Fruit fly (Drosophila melanogaster): Measurements from ENCODE around the gene Coq4.
A peak's percentile ranks its signal among the peaks of the same experiment; 100 is the strongest.

The Coq4 gene

dm6 chr3L:17474711-17475451 is 41.5 kb upstream of the Coq4 start, which contains the start of the genes UQCR-Q and CG46525 (continued):
- peak; percentile 78 for TF ChIP-seq Hmr (GFP tag; optimal IDR thresholded peaks at IDR 0.05)
- TF ChIP-seq pita (GFP tag; optimal IDR thresholded peaks at IDR 0.05), result peak; percentile 96
- TF ChIP-seq HLH54F (GFP tag; optimal IDR thresholded peaks at IDR 0.05), result peak; percentile 0
- TF ChIP-seq CG10543 (GFP tag; optimal IDR thresholded peaks at IDR 0.05), result no peak
- no peak for TF ChIP-seq Doc3 (GFP tag; IDR thresholded peaks at IDR 0.05; ENCODE audit: partially characterized antibody)
- TF ChIP-seq btn (GFP tag; optimal IDR thresholded peaks at IDR 0.05), result no peak
- TF ChIP-seq slbo (GFP tag; IDR thresholded peaks at IDR 0.05), result no peak
- peak; percentile 86 for TF ChIP-seq E2f2 (GFP tag; IDR thresholded peaks at IDR 0.05)
- no peak for TF ChIP-seq MTF-1 (GFP tag; optimal IDR thresholded peaks at IDR 0.05; ENCODE audit: borderline replicate concordance)
- no peak for TF ChIP-seq CG16863 (GFP tag; optimal IDR thresholded peaks at IDR 0.05)
- no peak for TF ChIP-seq psq (GFP tag; optimal IDR thresholded peaks at IDR 0.05)
- no peak for TF ChIP-seq pum (GFP tag; optimal IDR thresholded peaks at IDR 0.05)
- TF ChIP-seq cwo (GFP tag; optimal IDR thresholded peaks at IDR 0.05), result no peak
- no peak for TF ChIP-seq fd3F (GFP tag; optimal IDR thresholded peaks at IDR 0.05)
- TF ChIP-seq rib (GFP tag; IDR thresholded peaks at IDR 0.05), result no peak
- peak; percentile 81 for TF ChIP-seq Med (GFP tag)
- no peak for TF ChIP-seq CG13296 (GFP tag; optimal IDR thresholded peaks at IDR 0.05)
- TF ChIP-seq CG6765 (GFP tag; optimal IDR thresholded peaks at IDR 0.05), result no peak
- no peak for TF ChIP-seq Awh (GFP tag; IDR thresholded peaks at IDR 0.05)
- TF ChIP-seq CG15514 (GFP tag; optimal IDR thresholded peaks at IDR 0.05), result peak; percentile 74
- TF ChIP-seq ap (GFP tag; IDR thresholded peaks at IDR 0.05), result no peak
- no peak for TF ChIP-seq HLHmδ (GFP tag; optimal IDR thresholded peaks at IDR 0.05)
- no peak for TF ChIP-seq Gug (GFP tag; IDR thresholded peaks at IDR 0.05)
- TF ChIP-seq Sry-δ (GFP tag; optimal IDR thresholded peaks at IDR 0.05), result peak; percentile 47
- no peak for TF ChIP-seq TFAM (GFP tag; optimal IDR thresholded peaks at IDR 0.05)
- TF ChIP-seq pan (optimal IDR thresholded peaks at IDR 0.05), result no peak
- TF ChIP-seq pan (GFP tag; optimal IDR thresholded peaks at IDR 0.05 in 1 of 2, IDR thresholded peaks at IDR 0.05 in 1 of 2), result no peak
- TF ChIP-seq CG15073 (GFP tag; optimal IDR thresholded peaks at IDR 0.05), result no peak
- TF ChIP-seq CG7271 (tag; optimal IDR thresholded peaks at IDR 0.05), result no peak
- no peak for TF ChIP-seq CG14014 (GFP tag; IDR thresholded peaks at IDR 0.05)
- TF ChIP-seq lmd (GFP tag; IDR thresholded peaks at IDR 0.05), result no peak
- TF ChIP-seq Dad (GFP tag; optimal IDR thresholded peaks at IDR 0.05), result no peak
- peak; percentile 53 for TF ChIP-seq Ets65A (GFP tag)
- TF ChIP-seq CG17912 (GFP tag; optimal IDR thresholded peaks at IDR 0.05), result peak; percentile 70
- TF ChIP-seq CG9797 (GFP tag; optimal IDR thresholded peaks at IDR 0.05), result peak; percentile 93
- peak; percentile 44 for TF ChIP-seq MBD-R2 (GFP tag; IDR thresholded peaks at IDR 0.05)
- no peak for TF ChIP-seq NC2α (GFP tag; optimal IDR thresholded peaks at IDR 0.05)
- no peak for TF ChIP-seq pros (GFP tag; optimal IDR thresholded peaks at IDR 0.05)
- TF ChIP-seq twi (tag; optimal IDR thresholded peaks at IDR 0.05), result no peak
- no peak for TF ChIP-seq Rx (GFP tag; IDR thresholded peaks at IDR 0.05)
- peak; percentile 47 for TF ChIP-seq CG17829 (tag; optimal IDR thresholded peaks at IDR 0.05)
- peak; percentile 88 for TF ChIP-seq MESR4 (GFP tag; optimal IDR thresholded peaks at IDR 0.05)
- no peak for TF ChIP-seq yki (optimal IDR thresholded peaks at IDR 0.05)
- no peak for TF ChIP-seq crc (GFP tag; optimal IDR thresholded peaks at IDR 0.05)
- no peak for TF ChIP-seq gce (GFP tag; IDR thresholded peaks at IDR 0.05)
- 0 out of 2 replicates have a peak, but pooled peaks have one; percentile 14 for TF ChIP-seq CG31441 (GFP tag; IDR thresholded peaks at IDR 0.05)
- TF ChIP-seq otp (GFP tag; IDR thresholded peaks at IDR 0.05), result no peak
- TF ChIP-seq lov (optimal IDR thresholded peaks at IDR 0.05), result no peak
- TF ChIP-seq lov (GFP tag; IDR thresholded peaks at IDR 0.05), result no peak
- TF ChIP-seq CG6854 (GFP tag; optimal IDR thresholded peaks at IDR 0.05), result no peak
- TF ChIP-seq kah (GFP tag; optimal IDR thresholded peaks at IDR 0.05), result no peak
